Worm (Caenorhabditis elegans): ENCODE data around the gene F46F5.10.

The F46F5.10 gene

DNA sequence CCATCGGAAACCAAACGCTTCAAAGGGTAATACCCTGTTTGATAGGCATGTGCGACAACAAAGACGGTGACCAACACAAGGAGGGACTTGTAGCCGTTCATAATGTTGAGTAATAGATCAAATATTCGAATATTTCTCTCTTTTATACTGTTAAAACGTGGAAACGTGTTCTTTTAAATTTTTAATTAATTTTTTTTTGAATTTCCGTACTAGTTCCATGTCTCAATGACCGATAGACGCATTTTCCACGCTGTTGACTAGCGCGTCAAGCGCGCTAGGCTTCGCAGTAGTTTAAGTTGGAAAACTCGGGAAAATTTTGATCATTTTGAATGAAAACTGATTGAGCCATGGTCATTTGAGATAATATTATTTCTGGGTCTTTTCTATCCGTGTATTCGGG is 43.2 kb downstream of the F46F5.10 start, which contains the start of gene Y46B2A.3:
Y46B2A.3 (minus strand) TSS at position 101 of the 400 bp plus-strand sequence.
- no peak for TF ChIP-seq pha-2 (tag; optimal IDR thresholded peaks at IDR 0.05)
- no peak for TF ChIP-seq dmd-4 (tag; optimal IDR thresholded peaks at IDR 0.05; ENCODE audit: borderline replicate concordance)
- TF ChIP-seq K09A11.1 (tag; optimal IDR thresholded peaks at IDR 0.05; ENCODE audit: insufficient read depth), result no peak
- no peak for TF ChIP-seq elt-4 (tag; optimal IDR thresholded peaks at IDR 0.05)

DNA sequence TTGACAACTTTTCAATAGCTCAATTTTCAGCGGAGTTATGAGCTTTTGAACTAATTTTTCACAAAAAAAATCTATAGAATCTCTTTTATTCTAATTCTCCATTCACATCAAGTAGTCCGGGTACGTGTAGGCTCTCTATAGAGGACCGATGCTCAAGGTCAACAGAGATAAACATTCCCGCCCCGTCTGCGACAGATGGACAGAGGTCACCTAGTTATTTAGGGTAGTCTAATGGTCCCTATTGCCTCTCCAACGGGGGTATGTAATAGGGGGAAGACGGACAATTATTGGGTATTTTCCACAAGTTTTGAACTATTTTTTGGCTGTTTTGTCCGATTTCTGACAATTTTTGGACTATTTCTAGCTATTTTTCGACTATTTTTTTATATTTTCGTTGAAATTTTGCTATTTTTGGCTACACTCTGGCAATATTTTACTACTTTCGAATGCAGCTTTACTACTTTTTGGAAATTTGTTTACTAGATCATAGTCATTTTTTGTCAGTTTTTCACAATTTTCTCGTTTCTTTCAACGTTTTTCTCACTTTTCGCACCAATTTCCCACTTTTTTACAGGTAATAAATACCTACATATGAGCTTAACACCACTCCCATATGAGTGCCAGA is 44.7 kb downstream of the F46F5.10 start, which contains the start of gene fbxc-51:
fbxc-51 (plus strand) TSS at position 575 of the 625 bp plus-strand sequence.
- TF ChIP-seq elt-2 (tag; optimal IDR thresholded peaks at IDR 0.05) (peak; percentile 30), unc-86 (tag; optimal IDR thresholded peaks at IDR 0.05) (no peak)

DNA sequence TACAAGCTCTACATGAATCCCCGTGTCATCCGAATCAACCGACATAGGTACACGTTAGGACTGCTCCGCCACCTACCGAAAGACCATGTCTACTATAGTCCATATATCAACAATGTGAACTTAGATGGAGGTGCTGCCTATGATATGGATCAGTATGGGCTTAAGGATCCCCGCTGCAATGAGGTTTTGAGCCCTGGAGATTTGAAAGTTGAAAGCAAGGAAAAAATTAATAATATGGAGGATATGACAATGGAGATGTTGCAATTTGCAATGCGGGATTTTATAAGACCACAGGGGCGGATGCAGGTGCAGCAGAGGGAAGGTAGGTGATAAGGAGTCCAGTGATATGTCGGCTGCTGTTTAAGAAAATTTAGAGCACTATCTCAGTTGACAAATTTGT is 45.7 kb downstream of the F46F5.10 start:
- TF ChIP-seq pros-1 (tag; optimal IDR thresholded peaks at IDR 0.05), result no peak
- no peak for TF ChIP-seq ama-1 (optimal IDR thresholded peaks at IDR 0.05)
- TF ChIP-seq madf-2 (tag; optimal IDR thresholded peaks at IDR 0.05), result no peak

DNA sequence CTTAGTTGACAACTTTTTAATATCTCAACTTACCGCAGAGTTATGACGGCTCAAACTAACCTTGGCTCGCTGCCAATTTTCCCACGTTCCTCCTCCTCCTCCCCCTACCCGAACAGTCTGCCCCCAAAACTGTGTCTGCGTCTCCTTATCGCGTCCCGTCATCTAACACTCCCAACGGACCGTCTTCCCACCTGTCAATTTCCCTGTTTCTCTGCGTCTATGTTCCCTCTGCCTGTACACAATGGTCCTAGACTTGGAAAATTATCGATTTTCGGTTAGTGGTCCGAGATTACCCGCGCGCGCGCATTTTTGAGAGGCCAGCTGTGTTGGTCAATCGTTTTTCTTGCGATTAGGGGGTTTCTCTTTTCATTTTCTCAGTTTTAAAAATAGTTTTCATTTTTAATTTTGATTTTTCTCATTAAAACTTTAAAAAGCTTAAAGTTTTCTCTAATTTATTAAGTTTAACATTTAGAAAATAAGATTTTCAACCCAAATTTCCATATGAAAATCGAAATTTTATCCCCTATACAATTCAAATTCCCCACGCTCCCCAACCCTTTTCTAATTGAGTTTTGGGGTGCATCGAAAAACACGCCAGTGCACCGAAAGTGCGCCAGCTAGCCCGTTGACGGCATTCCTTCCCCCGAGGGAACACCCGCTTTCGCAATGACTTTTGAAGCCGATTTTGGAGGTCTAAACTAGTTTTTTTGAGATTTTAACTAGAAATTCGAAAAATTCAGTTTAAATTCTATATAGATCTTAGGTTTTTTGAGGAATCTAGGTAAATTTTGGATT is 49.6 kb downstream of the F46F5.10 start, which contains the start of gene alg-2:
alg-2 (plus strand) TSS at position 220 of the 795 bp plus-strand sequence.
- TF ChIP-seq fax-1 (tag; optimal IDR thresholded peaks at IDR 0.05) (no peak), fkh-10 (GFP tag; optimal IDR thresholded peaks at IDR 0.05) (no peak), ceh-31 (tag; optimal IDR thresholded peaks at IDR 0.05) (peak; percentile 1), nhr-232 (tag; optimal IDR thresholded peaks at IDR 0.05) (no peak), ceh-24 (tag; optimal IDR thresholded peaks at IDR 0.05) (no peak), unc-55 (GFP tag; optimal IDR thresholded peaks at IDR 0.05) (peak; percentile 28), ceh-2 (tag; optimal IDR thresholded peaks at IDR 0.05) (no peak), ztf-16 (tag; optimal IDR thresholded peaks at IDR 0.05) (no peak), fkh-6 (tag; optimal IDR thresholded peaks at IDR 0.05) (no peak), unc-3 (GFP tag; conservative IDR thresholded peaks at IDR 0.05) (peak; percentile 48; the same call in 1 of the 2 replicates), unc-3 (tag; optimal IDR thresholded peaks at IDR 0.05) (peak; percentile 82), lin-11 (tag; optimal IDR thresholded peaks at IDR 0.05) (no peak), gmeb-2 (tag; optimal IDR thresholded peaks at IDR 0.05) (no peak), C08G9.2 (tag; optimal IDR thresholded peaks at IDR 0.05) (no peak), Y22D7AL.16 (tag; optimal IDR thresholded peaks at IDR 0.05) (no peak), sdc-2 (tag; optimal IDR thresholded peaks at IDR 0.05) (no peak), C38D4.7 (GFP tag; optimal IDR thresholded peaks at IDR 0.05) (no peak), ceh-19 (GFP tag; optimal IDR thresholded peaks at IDR 0.05) (no peak), ttx-3 (tag; optimal IDR thresholded peaks at IDR 0.05) (no peak), sox-2 (GFP tag; IDR thresholded peaks at IDR 0.05) (no peak), eyg-1 (tag; optimal IDR thresholded peaks at IDR 0.05) (no peak), odd-2 (tag; optimal IDR thresholded peaks at IDR 0.05) (no peak), syd-9 (tag; optimal IDR thresholded peaks at IDR 0.05) (no peak), tbx-2 (tag; optimal IDR thresholded peaks at IDR 0.05) (no peak), dmd-4 (tag; optimal IDR thresholded peaks at IDR 0.05; ENCODE audit: borderline replicate concordance) (no peak), zip-5 (tag; optimal IDR thresholded peaks at IDR 0.05) (no peak), mec-3 (tag; optimal IDR thresholded peaks at IDR 0.05; ENCODE audit: borderline replicate concordance) (no peak), tbx-7 (tag; optimal IDR thresholded peaks at IDR 0.05) (no peak), pha-4 (tag; optimal IDR thresholded peaks at IDR 0.05) (no peak), F13H6.1 (tag; optimal IDR thresholded peaks at IDR 0.05) (no peak), ceh-45 (GFP tag; IDR thresholded peaks at IDR 0.05) (no peak), ceh-34 (tag; optimal IDR thresholded peaks at IDR 0.05) (no peak), pax-1 (tag; optimal IDR thresholded peaks at IDR 0.05) (no peak), hlh-15 (tag; optimal IDR thresholded peaks at IDR 0.05) (no peak), T23F11.4 (GFP tag; optimal IDR thresholded peaks at IDR 0.05) (no peak), hlh-13 (GFP tag; optimal IDR thresholded peaks at IDR 0.05) (no peak), ceh-14 (tag; optimal IDR thresholded peaks at IDR 0.05) (peak; percentile 7)

Data from whole organism, late embryonic.